Worm (Caenorhabditis elegans) whole organism, L4 larva: Measurements from ENCODE around the gene mrp-1.

Source experiments
- F26F4.8 ChIP-seq: fragments of 200-800 bp; sonication (Bioruptor generic); conservative IDR thresholded peaks from 2 replicates; pipeline ENCODE4 v1.3.6; 2022; ENCODE audit warnings: missing genetic modification characterization, missing compliant biosample characterization
- T20F7.1 ChIP-seq: fragments of 200-800 bp; sonication (Bioruptor generic); optimal IDR thresholded peaks from 2 replicates; lab custom pipeline; 2018; ENCODE audit warnings: mild to moderate bottlenecking, missing genetic modification characterization, missing compliant biosample characterization
- Y105C5A.15 ChIP-seq: fragments of 200-800 bp; sonication (Bioruptor generic); IDR thresholded peaks from 2 replicates; pipeline ENCODE4 v1.3.6; 2022; ENCODE audit warnings: missing genetic modification characterization, missing compliant biosample characterization
- ZK337.2 ChIP-seq: fragments of 200-800 bp; sonication (Bioruptor generic); IDR thresholded peaks from 2 replicates; pipeline ENCODE4 v1.3.6; 2022; ENCODE audit warnings: missing genetic modification reagents, missing genetic modification characterization, missing compliant biosample characterization
- ZK546.5 ChIP-seq, 2 experiments: sonication (generic microtip); optimal IDR thresholded peaks; 2 replicates each; lab custom pipeline; 2017; ENCODE audit warnings: missing biosample characterization in 2 of 2, missing genetic modification characterization in 2 of 2
- aha-1 ChIP-seq: fragments of 150-350 bp; peaks from one replicate; lab custom pipeline; 2014; ENCODE audit warnings: missing biosample characterization, missing genetic modification characterization
- arid-1 ChIP-seq: fragments of 200-800 bp; sonication (Bioruptor generic); conservative IDR thresholded peaks from 2 replicates; pipeline ENCODE4 v1.3.6; 2022; ENCODE audit warnings: missing genetic modification reagents, missing genetic modification characterization, missing compliant biosample characterization
- attf-4 ChIP-seq: sonication (generic microtip); optimal IDR thresholded peaks from 3 replicates; lab custom pipeline; 2017; ENCODE audit warnings: missing biosample characterization, missing genetic modification characterization
- ceh-32 ChIP-seq: sonication (generic microtip); optimal IDR thresholded peaks from 2 replicates; lab custom pipeline; 2016; ENCODE audit warnings: mild to moderate bottlenecking, missing genetic modification characterization, missing compliant biosample characterization; ENCODE audit not compliant: poor library complexity
- ces-1 ChIP-seq: fragments of 150-350 bp; sonication (generic microtip); optimal IDR thresholded peaks from 4 replicates; lab custom pipeline; 2014; ENCODE audit warnings: missing biosample characterization, missing genetic modification reagents, missing genetic modification characterization
- dmd-8 ChIP-seq: fragments of 200-800 bp; sonication (Bioruptor generic); IDR thresholded peaks from 2 replicates; pipeline ENCODE4 v1.3.6; 2022; ENCODE audit warnings: missing genetic modification characterization, missing compliant biosample characterization
- dve-1 ChIP-seq: sonication (generic microtip); optimal IDR thresholded peaks from 2 replicates; lab custom pipeline; 2017; ENCODE audit warnings: antibody characterized with exemption, mild to moderate bottlenecking, missing genetic modification characterization, missing compliant biosample characterization; ENCODE audit not compliant: insufficient read depth
- fkh-10 ChIP-seq: fragments of 150-350 bp; optimal IDR thresholded peaks from 2 replicates; lab custom pipeline; 2014; ENCODE audit warnings: missing biosample characterization, missing genetic modification reagents, missing genetic modification characterization
- hmg-1.1 ChIP-seq: fragments of 200-800 bp; sonication (Bioruptor generic); IDR thresholded peaks from 2 replicates; pipeline ENCODE4 v1.3.6; 2022; ENCODE audit warnings: missing genetic modification reagents, missing genetic modification characterization, missing compliant biosample characterization
- lim-7 ChIP-seq: fragments of 200-800 bp; sonication (Bioruptor generic); IDR thresholded peaks from 2 replicates; pipeline ENCODE4 v1.3.6; 2022; ENCODE audit warnings: missing genetic modification characterization, missing compliant biosample characterization
- lin-13 ChIP-seq: fragments of 150-350 bp; optimal IDR thresholded peaks from 2 replicates; lab custom pipeline; 2014; ENCODE audit warnings: missing biosample characterization, missing genetic modification reagents, missing genetic modification characterization
- lin-15B ChIP-seq: fragments of 150-350 bp; sonication (generic microtip); optimal IDR thresholded peaks from 3 replicates; lab custom pipeline; 2014; ENCODE audit warnings: missing biosample characterization, missing genetic modification characterization
- lin-29 ChIP-seq: fragments of 200-800 bp; sonication (Bioruptor generic); IDR thresholded peaks from 2 replicates; pipeline ENCODE4 v1.3.6; 2022; ENCODE audit warnings: missing genetic modification reagents, missing genetic modification characterization, missing compliant biosample characterization
- lin-38 ChIP-seq: fragments of 200-800 bp; sonication (Bioruptor generic); IDR thresholded peaks from 2 replicates; pipeline ENCODE4 v1.3.6; 2022; ENCODE audit warnings: missing genetic modification reagents, missing genetic modification characterization, missing compliant biosample characterization
- madf-9 ChIP-seq: fragments of 200-800 bp; sonication (Bioruptor generic); conservative IDR thresholded peaks from 2 replicates; pipeline ENCODE4 v1.3.6; 2022; ENCODE audit warnings: missing genetic modification reagents, missing genetic modification characterization, missing compliant biosample characterization
- mes-2 ChIP-seq: sonication (generic microtip); optimal IDR thresholded peaks from 2 replicates; lab custom pipeline; 2016; ENCODE audit warnings: missing genotype, mild to moderate bottlenecking, missing genetic modification characterization, missing compliant biosample characterization; ENCODE audit not compliant: poor library complexity, severe bottlenecking
- nhr-10 ChIP-seq: fragments of 150-350 bp; optimal IDR thresholded peaks from 2 replicates; lab custom pipeline; 2014; ENCODE audit warnings: missing biosample characterization, missing genetic modification characterization
- nhr-102 ChIP-seq: sonication (generic microtip); optimal IDR thresholded peaks from 2 replicates; lab custom pipeline; 2016; ENCODE audit warnings: mild to moderate bottlenecking, missing genetic modification characterization, moderate library complexity, missing compliant biosample characterization
- nhr-111 ChIP-seq: fragments of 200-800 bp; sonication (Bioruptor generic); optimal IDR thresholded peaks from 2 replicates; lab custom pipeline; 2018; ENCODE audit warnings: mild to moderate bottlenecking, missing genetic modification characterization, missing compliant biosample characterization
- nhr-6 ChIP-seq: fragments of 150-350 bp; optimal IDR thresholded peaks from 2 replicates; lab custom pipeline; 2014; ENCODE audit warnings: missing biosample characterization, missing genetic modification characterization
- nhr-76 ChIP-seq: fragments of 150-350 bp; optimal IDR thresholded peaks from 2 replicates; lab custom pipeline; 2014; ENCODE audit warnings: missing biosample characterization, missing genetic modification characterization
- saeg-2 ChIP-seq: fragments of 200-800 bp; sonication (Bioruptor generic); IDR thresholded peaks from 2 replicates; pipeline ENCODE4 v1.3.6; 2022; ENCODE audit warnings: missing genetic modification reagents, missing genetic modification characterization, missing compliant biosample characterization
- sdz-12 ChIP-seq: fragments of 200-800 bp; sonication (Bioruptor generic); optimal IDR thresholded peaks from 2 replicates; lab custom pipeline; 2018; ENCODE audit warnings: mild to moderate bottlenecking, missing genetic modification characterization, missing compliant biosample characterization
- set-16 ChIP-seq: fragments of 200-800 bp; sonication (Bioruptor generic); IDR thresholded peaks from 2 replicates; pipeline ENCODE4 v1.3.6; 2022; ENCODE audit warnings: missing genetic modification reagents, missing genetic modification characterization, missing compliant biosample characterization
- snpc-1.2 ChIP-seq: fragments of 200-800 bp; sonication (Bioruptor generic); IDR thresholded peaks from 2 replicates; pipeline ENCODE4 v1.3.6; 2022; ENCODE audit warnings: missing genetic modification reagents, missing genetic modification characterization, missing compliant biosample characterization
- snpc-4 ChIP-seq: fragments of 150-350 bp; optimal IDR thresholded peaks from 2 replicates; lab custom pipeline; 2014; ENCODE audit warnings: missing biosample characterization, missing genetic modification characterization
- unc-130 ChIP-seq: sonication (generic microtip); optimal IDR thresholded peaks from 2 replicates; lab custom pipeline; 2016; ENCODE audit warnings: missing genetic modification reagents, missing genetic modification characterization, missing compliant biosample characterization
- unc-62 ChIP-seq, 3 experiments: fragments of 150-350 bp in 1 of 3; sonication (generic microtip); optimal IDR thresholded peaks in 2 of 3; peaks in 1 of 3; 1 replicate in 1 of 3; 2 replicates in 2 of 3; lab custom pipeline; 2014 to 2017; ENCODE audit warnings: missing biosample characterization in 3 of 3, missing genetic modification characterization in 3 of 3, missing genetic modification reagents in 3 of 3, missing genotype in 1 of 3
- vab-7 ChIP-seq: fragments of 200-800 bp; sonication (Bioruptor generic); IDR thresholded peaks from 2 replicates; pipeline ENCODE4 v1.3.6; 2022; ENCODE audit warnings: missing genetic modification reagents, missing genetic modification characterization, missing compliant biosample characterization
- zfp-2 ChIP-seq: sonication (generic microtip); optimal IDR thresholded peaks from 2 replicates; lab custom pipeline; 2016; ENCODE audit warnings: mild to moderate bottlenecking, missing genetic modification characterization, missing compliant biosample characterization
- zip-11 ChIP-seq: fragments of 200-800 bp; sonication (Bioruptor generic); IDR thresholded peaks from 2 replicates; pipeline ENCODE4 v1.3.6; 2022; ENCODE audit warnings: missing genetic modification characterization, missing compliant biosample characterization
- zip-2 ChIP-seq: fragments of 150-350 bp; optimal IDR thresholded peaks from 2 replicates; lab custom pipeline; 2014; ENCODE audit warnings: missing biosample characterization, missing genetic modification characterization
- ztf-11 ChIP-seq: fragments of 150-350 bp; optimal IDR thresholded peaks from 2 replicates; lab custom pipeline; 2014; ENCODE audit warnings: missing biosample characterization, missing genetic modification characterization
- ztf-7 ChIP-seq: fragments of 150-350 bp; optimal IDR thresholded peaks from 2 replicates; lab custom pipeline; 2014; ENCODE audit warnings: missing biosample characterization, missing genetic modification characterization

Gene mrp-1

DNA sequence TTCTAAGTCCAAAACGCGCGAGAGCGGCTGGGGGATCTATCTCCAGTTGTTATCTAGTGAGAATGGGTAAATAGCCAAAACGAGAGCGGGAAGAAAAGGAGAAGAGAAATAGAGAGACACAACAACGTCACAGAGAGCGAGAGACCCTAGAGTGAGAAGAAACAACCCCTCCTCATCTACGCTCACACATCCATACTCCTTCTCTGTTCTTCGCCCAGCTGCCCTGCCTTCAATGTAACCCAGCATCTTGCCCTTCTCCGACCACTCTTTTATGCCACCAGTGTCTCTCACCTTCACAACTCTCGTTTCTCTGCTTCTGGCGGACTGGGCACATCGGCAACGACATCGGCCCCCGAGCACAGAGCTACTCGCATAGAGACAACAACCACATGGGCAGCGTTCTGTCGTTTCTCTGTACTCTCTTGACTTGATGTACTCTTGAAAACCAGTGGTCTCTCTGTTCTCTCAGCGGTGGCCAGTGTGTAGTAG is 5.6 kb upstream of the mrp-1 start (continued):
- TF ChIP-seq ztf-7 (tag; lab: Kevin White, UChicago) = peak; percentile 75
- TF ChIP-seq zfp-2 (tag; lab: Kevin White, UChicago) = no peak
- TF ChIP-seq nhr-76 (tag; lab: Kevin White, UChicago) = no peak
- no peak for TF ChIP-seq dmd-8 (GFP tag; lab: Robert Waterston, UW)
- no peak for TF ChIP-seq lim-7 (GFP tag; lab: Robert Waterston, UW)
- TF ChIP-seq saeg-2 (GFP tag; lab: Robert Waterston, UW) = no peak
- no peak for TF ChIP-seq ZK337.2 (GFP tag; lab: Robert Waterston, UW)
- TF ChIP-seq sdz-12 (GFP tag; lab: Kevin White, UChicago) = no peak
- TF ChIP-seq zip-11 (GFP tag; lab: Robert Waterston, UW) = no peak
- TF ChIP-seq mes-2 = peak; percentile 51
- TF ChIP-seq ZK546.5 (tag; optimal IDR thresholded peaks at IDR 0.05; lab: Kevin White, UChicago) = no peak
- no peak for TF ChIP-seq F26F4.8 (GFP tag; lab: Robert Waterston, UW)
- TF ChIP-seq nhr-10 (tag; lab: Kevin White, UChicago) = peak; percentile 58
- peak; percentile 83 for TF ChIP-seq nhr-102 (tag; lab: Kevin White, UChicago)
- peak; percentile 54 for TF ChIP-seq nhr-6 (tag; lab: Kevin White, UChicago)
- no peak for TF ChIP-seq unc-130 (GFP tag; lab: Kevin White, UChicago)
- TF ChIP-seq snpc-4 (tag; lab: Kevin White, UChicago) = no peak
- TF ChIP-seq dve-1 (tag; lab: Kevin White, UChicago) = peak; percentile 94
- TF ChIP-seq ztf-11 (tag; lab: Kevin White, UChicago) = no peak
- peak; percentile 31 for TF ChIP-seq ceh-32 (tag; lab: Kevin White, UChicago)

DNA sequence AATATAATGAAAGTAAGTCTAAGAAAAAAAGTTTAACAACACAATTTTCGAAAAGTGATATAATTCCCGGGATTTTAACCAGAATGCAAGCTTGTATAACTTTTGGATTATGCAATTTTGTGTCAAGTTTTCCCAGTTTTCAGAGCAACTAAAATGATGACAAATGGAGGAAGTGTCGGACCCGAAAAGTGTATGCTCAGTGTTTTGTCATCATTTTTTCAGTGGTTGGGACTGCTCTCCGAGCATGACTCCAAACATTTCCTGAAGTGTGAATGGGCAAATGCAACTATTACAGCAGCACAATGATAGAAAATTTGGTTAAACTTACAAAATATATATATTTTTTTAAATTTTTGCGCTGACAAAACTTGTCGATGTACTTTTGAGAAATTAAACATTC is 3.4 kb upstream of the mrp-1 start:
- no peak for TF ChIP-seq Y105C5A.15 (GFP tag; lab: Robert Waterston, UW)
- TF ChIP-seq vab-7 (GFP tag; lab: Robert Waterston, UW) = no peak
- TF ChIP-seq madf-9 (GFP tag; lab: Robert Waterston, UW) = no peak
- no peak for TF ChIP-seq arid-1
- TF ChIP-seq zip-2 (tag; lab: Kevin White, UChicago) = no peak
- TF ChIP-seq zfp-2 (tag; lab: Kevin White, UChicago) = no peak
- TF ChIP-seq lin-13 = no peak
- TF ChIP-seq fkh-10 = no peak
- TF ChIP-seq snpc-1.2 (GFP tag; lab: Robert Waterston, UW) = no peak
- no peak for TF ChIP-seq ces-1 (GFP tag; lab: Kevin White, UChicago)
- no peak for TF ChIP-seq lin-38 (GFP tag; lab: Robert Waterston, UW)
- no peak for TF ChIP-seq lin-15B
- no peak for TF ChIP-seq nhr-76 (tag; lab: Kevin White, UChicago)

- no peak for TF ChIP-seq hmg-1.1 (GFP tag; lab: Robert Waterston, UW)
- TF ChIP-seq aha-1 (tag; lab: Kevin White, UChicago) = peak; percentile 41
- peak in 1 of 2 experiments; percentile 93 for TF ChIP-seq unc-62 (GFP tag; optimal IDR thresholded peaks at IDR 0.05 in 1 of 2; lab: Kevin White, UChicago)
- no peak for TF ChIP-seq unc-62 (tag; optimal IDR thresholded peaks at IDR 0.05; lab: Kevin White, UChicago)
- TF ChIP-seq lin-29 (GFP tag; lab: Robert Waterston, UW) = no peak
These were observed 2.0 kb downstream of the mrp-1 start for ce11 chrX:585598-586217.

ce11 chrX:581754-582153 is 5.9 kb downstream of the mrp-1 start:
- no peak for TF ChIP-seq T20F7.1
- TF ChIP-seq set-16 (GFP tag; lab: Robert Waterston, UW) = peak; percentile 70
- no peak for TF ChIP-seq nhr-111
- no peak for TF ChIP-seq F26F4.8 (GFP tag; lab: Robert Waterston, UW)
- TF ChIP-seq attf-4 (tag; lab: Kevin White, UChicago) = no peak
